Fruit fly (Drosophila melanogaster) whole organism, embryonic: ENCODE measurements around the gene Epp.
A peak's percentile ranks its signal among the peaks of the same experiment; 100 is the strongest.

Experiments used
- Bgb ChIP-seq: fragments of 200-800 bp; sonication (Bioruptor generic); IDR thresholded peaks from 2 replicates; pipeline ENCODE4 v1.3.6; 2022; ENCODE audit warnings: missing biosample characterization, missing genetic modification characterization; ENCODE audit not compliant: partially characterized antibody
- CG10274 ChIP-seq: fragments of 200-800 bp; sonication (Bioruptor generic); optimal IDR thresholded peaks from 3 replicates; lab custom pipeline; 2017; ENCODE audit warnings: missing biosample characterization, mild to moderate bottlenecking, missing genetic modification characterization
- CG10366 ChIP-seq: fragments of 200-800 bp; sonication (Bioruptor generic); IDR thresholded peaks from 2 replicates; pipeline ENCODE4 v1.3.6; 2022; ENCODE audit warnings: missing biosample characterization, missing genetic modification characterization
- CG1233 ChIP-seq: fragments of 200-800 bp; sonication (Bioruptor generic); optimal IDR thresholded peaks from 4 replicates; lab custom pipeline; 2018; ENCODE audit warnings: missing biosample characterization, mild to moderate bottlenecking, missing genetic modification characterization
- CG15479 ChIP-seq: fragments of 200-800 bp; sonication (Bioruptor generic); optimal IDR thresholded peaks from 3 replicates; lab custom pipeline; 2019; ENCODE audit warnings: missing biosample characterization, mild to moderate bottlenecking, missing genetic modification characterization, moderate library complexity
- CG17829 ChIP-seq: fragments of 200-800 bp; optimal IDR thresholded peaks from 2 replicates; lab custom pipeline; 2019; ENCODE audit warnings: missing biosample characterization, mild to moderate bottlenecking, missing genetic modification characterization, moderate library complexity
- CG1792 ChIP-seq: fragments of 200-800 bp; sonication (Bioruptor generic); optimal IDR thresholded peaks from 2 replicates; lab custom pipeline; 2016; ENCODE audit warnings: missing biosample characterization, missing genetic modification characterization
- CG18476 ChIP-seq: fragments of 200-800 bp; sonication (Bioruptor generic); optimal IDR thresholded peaks from 2 replicates; lab custom pipeline; 2016; ENCODE audit warnings: missing biosample characterization, mild to moderate bottlenecking, missing genetic modification characterization
- CG2116 ChIP-seq: fragments of 200-800 bp; sonication (Bioruptor generic); optimal IDR thresholded peaks from 3 replicates; lab custom pipeline; 2018; ENCODE audit warnings: missing biosample characterization, mild to moderate bottlenecking, missing genetic modification characterization
- CG32767 ChIP-seq: fragments of 200-800 bp; sonication (Bioruptor generic); IDR thresholded peaks from 2 replicates; pipeline ENCODE4 v1.3.6; 2022; ENCODE audit warnings: missing biosample characterization, missing genetic modification characterization
- CG33213 ChIP-seq: fragments of 200-800 bp; sonication (Bioruptor generic); optimal IDR thresholded peaks from 3 replicates; lab custom pipeline; 2016; ENCODE audit warnings: missing biosample characterization, missing genetic modification characterization
- CG34224 ChIP-seq: fragments of 200-800 bp; sonication (Bioruptor generic); IDR thresholded peaks from 3 replicates; pipeline ENCODE4 v1.3.6; 2022; ENCODE audit warnings: missing biosample characterization, missing genetic modification characterization; ENCODE audit not compliant: partially characterized antibody
- CG4854 ChIP-seq: fragments of 200-800 bp; sonication (Bioruptor generic); optimal IDR thresholded peaks from 2 replicates; lab custom pipeline; 2016; ENCODE audit warnings: missing biosample characterization, missing genetic modification characterization, inconsistent platforms
- CG5953 ChIP-seq: fragments of 200-800 bp; sonication (Bioruptor generic); IDR thresholded peaks from 2 replicates; pipeline ENCODE4 v1.3.6; 2022; ENCODE audit warnings: missing biosample characterization, missing genetic modification characterization
- CG7271 ChIP-seq: fragments of 200-800 bp; sonication (Bioruptor generic); optimal IDR thresholded peaks from 2 replicates; lab custom pipeline; 2018; ENCODE audit warnings: missing biosample characterization, mild to moderate bottlenecking, missing genetic modification characterization, moderate library complexity
- CG7987 ChIP-seq: fragments of 200-800 bp; sonication (Bioruptor generic); optimal IDR thresholded peaks from 2 replicates; lab custom pipeline; 2018; ENCODE audit warnings: missing biosample characterization, mild to moderate bottlenecking, missing genetic modification characterization, moderate library complexity
- CG9797 ChIP-seq: fragments of 200-800 bp; sonication (Bioruptor generic); optimal IDR thresholded peaks from 3 replicates; lab custom pipeline; 2018; ENCODE audit warnings: missing biosample characterization, mild to moderate bottlenecking, missing genetic modification characterization
- Camta ChIP-seq: fragments of 200-800 bp; sonication (Bioruptor generic); optimal IDR thresholded peaks from 2 replicates; lab custom pipeline; 2016; ENCODE audit warnings: missing biosample characterization, missing genetic modification characterization
- E2f1 ChIP-seq: fragments of 200-800 bp; sonication (Bioruptor generic); IDR thresholded peaks from 2 replicates; pipeline ENCODE4 v1.3.6; 2022; ENCODE audit warnings: missing biosample characterization, missing genetic modification characterization
- ERR ChIP-seq: fragments of 200-800 bp; sonication (Bioruptor generic); optimal IDR thresholded peaks from 2 replicates; lab custom pipeline; 2016; ENCODE audit warnings: missing biosample characterization, missing genetic modification characterization
- Fer3 ChIP-seq: fragments of 200-800 bp; sonication (Bioruptor generic); optimal IDR thresholded peaks from 2 replicates; lab custom pipeline; 2018; ENCODE audit warnings: missing biosample characterization, mild to moderate bottlenecking, missing genetic modification characterization, moderate library complexity
- H15 ChIP-seq: fragments of 200-800 bp; sonication (Bioruptor generic); IDR thresholded peaks from 3 replicates; pipeline ENCODE4 v1.3.6; 2022; ENCODE audit warnings: missing biosample characterization, missing genetic modification characterization
- Hey ChIP-seq: fragments of 200-800 bp; sonication (Bioruptor generic); optimal IDR thresholded peaks from 3 replicates; lab custom pipeline; 2018; ENCODE audit warnings: missing biosample characterization, mild to moderate bottlenecking, missing genetic modification characterization
- Hsf ChIP-seq: fragments of 200-800 bp; sonication (Bioruptor generic); optimal IDR thresholded peaks from 3 replicates; lab custom pipeline; 2016; ENCODE audit warnings: missing biosample characterization, missing genetic modification characterization
- Lim3 ChIP-seq: fragments of 200-800 bp; sonication (Bioruptor generic); IDR thresholded peaks from 2 replicates; pipeline ENCODE4 v1.3.6; 2022; ENCODE audit warnings: missing biosample characterization, missing genetic modification characterization
- Max ChIP-seq: fragments of 200-800 bp; sonication (Bioruptor generic); optimal IDR thresholded peaks from 2 replicates; lab custom pipeline; 2016; ENCODE audit warnings: missing biosample characterization, mild to moderate bottlenecking, missing genetic modification characterization
- Neu2 ChIP-seq: fragments of 200-800 bp; sonication (Bioruptor generic); optimal IDR thresholded peaks from 3 replicates; lab custom pipeline; 2016; ENCODE audit warnings: missing biosample characterization, missing genetic modification characterization, borderline replicate concordance
- Poxn ChIP-seq: fragments of 200-800 bp; sonication (Bioruptor generic); IDR thresholded peaks from 2 replicates; pipeline ENCODE4 v1.3.6; 2022; ENCODE audit warnings: missing biosample characterization, missing genetic modification characterization
- Rx ChIP-seq: fragments of 200-800 bp; sonication (Bioruptor generic); IDR thresholded peaks from 2 replicates; pipeline ENCODE4 v1.3.6; 2022; ENCODE audit warnings: missing biosample characterization, missing genetic modification characterization
- Sin3A ChIP-seq: fragments of >200 bp; optimal IDR thresholded peaks from 2 replicates; lab custom pipeline; 2018
- YL-1 ChIP-seq: fragments of 200-800 bp; sonication (Bioruptor generic); optimal IDR thresholded peaks from 3 replicates; lab custom pipeline; 2017; ENCODE audit warnings: missing biosample characterization, mild to moderate bottlenecking, missing genetic modification characterization
- bbx ChIP-seq: fragments of 200-800 bp; sonication (Bioruptor generic); IDR thresholded peaks from 2 replicates; pipeline ENCODE4 v1.3.6; 2022; ENCODE audit warnings: missing biosample characterization, missing genetic modification characterization; ENCODE audit not compliant: partially characterized antibody
- da ChIP-seq: fragments of 200-800 bp; sonication (Bioruptor generic); optimal IDR thresholded peaks from 2 replicates; lab custom pipeline; 2016; ENCODE audit warnings: missing biosample characterization, missing genetic modification characterization
- dm ChIP-seq: fragments of 200-800 bp; sonication (Bioruptor generic); optimal IDR thresholded peaks from 3 replicates; lab custom pipeline; 2016; ENCODE audit warnings: missing biosample characterization, missing genetic modification characterization
- gce ChIP-seq: fragments of 200-800 bp; sonication (Bioruptor generic); IDR thresholded peaks from 3 replicates; pipeline ENCODE4 v1.3.6; 2022; ENCODE audit warnings: missing biosample characterization, missing genetic modification characterization
- gcm2 ChIP-seq: fragments of 200-800 bp; sonication (Bioruptor generic); optimal IDR thresholded peaks from 2 replicates; lab custom pipeline; 2016; ENCODE audit warnings: missing biosample characterization, missing genetic modification characterization
- grn ChIP-seq: fragments of 200-800 bp; sonication (Bioruptor generic); optimal IDR thresholded peaks from 3 replicates; lab custom pipeline; 2017; ENCODE audit warnings: missing biosample characterization, missing genetic modification characterization
- hkb ChIP-seq, 2 experiments: fragments of 200-800 bp in 1 of 2; fragments of >200 bp in 1 of 2; sonication (Bioruptor generic) in 1 of 2; IDR thresholded peaks in 1 of 2; optimal IDR thresholded peaks in 1 of 2; 2 replicates each; pipeline versions ENCODE4 v1.3.6 to Lab custom; 2017 to 2022; ENCODE audit warnings: missing biosample characterization in 1 of 2, missing genetic modification characterization in 1 of 2
- knrl ChIP-seq: fragments of 200-800 bp; sonication (Bioruptor generic); IDR thresholded peaks from 3 replicates; pipeline ENCODE4 v1.3.6; 2022; ENCODE audit warnings: missing biosample characterization, missing genetic modification characterization; ENCODE audit not compliant: partially characterized antibody
- nerfin-1 ChIP-seq: fragments of 200-800 bp; sonication (Bioruptor generic); optimal IDR thresholded peaks from 3 replicates; lab custom pipeline; 2019; ENCODE audit warnings: missing biosample characterization, mild to moderate bottlenecking, missing genetic modification characterization, moderate library complexity
- pan ChIP-seq, 4 experiments: fragments of >200 bp in 3 of 4; fragments of 200-800 bp in 1 of 4; sonication (Bioruptor generic) in 1 of 4; optimal IDR thresholded peaks in 3 of 4; IDR thresholded peaks in 1 of 4; 2 replicates each; pipeline versions ENCODE4 v1.3.6 to Lab custom; 2017 to 2022; ENCODE audit warnings: missing biosample characterization in 2 of 4, missing genetic modification characterization in 2 of 4, mixed read lengths in 1 of 4
- peb ChIP-seq: fragments of 200-800 bp; sonication (Bioruptor generic); IDR thresholded peaks from 2 replicates; pipeline ENCODE4 v1.3.6; 2022; ENCODE audit warnings: missing biosample characterization, missing genetic modification characterization
- pros ChIP-seq: fragments of 200-800 bp; sonication (Bioruptor generic); optimal IDR thresholded peaks from 3 replicates; lab custom pipeline; 2019; ENCODE audit warnings: missing biosample characterization, mild to moderate bottlenecking, missing genetic modification characterization, moderate library complexity
- scrt ChIP-seq: fragments of 200-800 bp; sonication (Bioruptor generic); optimal IDR thresholded peaks from 2 replicates; lab custom pipeline; 2018; ENCODE audit warnings: missing biosample characterization, mild to moderate bottlenecking, missing genetic modification characterization, moderate library complexity
- sens ChIP-seq: fragments of 200-800 bp; sonication (Bioruptor generic); peaks from one replicate; lab custom pipeline; 2016; ENCODE audit warnings: missing biosample characterization, missing genetic modification characterization
- seq ChIP-seq: fragments of 200-800 bp; sonication (Bioruptor generic); IDR thresholded peaks from 2 replicates; pipeline ENCODE4 v1.3.6; 2022; ENCODE audit warnings: missing biosample characterization, missing genetic modification characterization
- sug ChIP-seq: fragments of 200-800 bp; optimal IDR thresholded peaks from 2 replicates; lab custom pipeline; 2019; ENCODE audit warnings: missing biosample characterization, mild to moderate bottlenecking, missing genetic modification characterization, moderate library complexity
- vnd ChIP-seq: fragments of 200-800 bp; sonication (Bioruptor generic); IDR thresholded peaks from 3 replicates; pipeline ENCODE4 v1.3.6; 2022; ENCODE audit warnings: missing biosample characterization, missing genetic modification characterization; ENCODE audit not compliant: partially characterized antibody
- zf30C ChIP-seq: fragments of 200-800 bp; sonication (Bioruptor generic); optimal IDR thresholded peaks from 3 replicates; lab custom pipeline; 2018; ENCODE audit warnings: missing biosample characterization, mild to moderate bottlenecking, missing genetic modification characterization

Gene Epp

DNA sequence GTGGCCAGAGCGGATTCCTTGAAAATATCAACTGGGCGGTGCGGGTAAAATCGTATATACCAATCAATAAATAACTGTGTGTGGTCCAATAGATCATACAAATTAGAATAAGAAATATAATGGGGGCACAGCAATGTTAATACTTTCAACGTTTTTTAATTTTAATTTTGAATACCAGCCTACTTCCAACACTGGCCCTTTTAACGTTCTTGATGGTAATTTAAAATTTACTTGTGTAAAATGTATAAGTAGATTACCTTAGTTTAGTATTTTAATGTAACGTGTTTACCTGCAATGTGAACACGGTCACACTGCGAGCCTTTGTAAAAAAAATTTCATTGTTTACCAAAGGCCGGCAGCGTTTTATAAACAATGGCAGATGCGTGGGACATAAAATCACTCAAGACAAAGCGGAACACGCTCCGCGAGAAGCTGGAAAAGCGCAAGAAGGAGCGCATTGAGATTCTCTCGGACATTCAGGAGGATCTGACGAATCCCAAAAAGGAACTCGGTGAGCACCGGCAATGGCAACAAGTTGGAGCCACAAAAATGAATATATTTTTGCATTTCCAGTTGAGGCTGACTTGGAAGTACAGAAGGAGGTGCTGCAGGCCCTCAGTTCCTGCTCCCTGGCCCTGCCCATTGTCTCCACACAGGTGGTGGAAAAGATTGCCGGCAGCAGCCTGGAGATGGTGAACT lies 39.3 kb upstream of the Epp start, which contains the start of the genes KrT95D and Mettl3 (continued):
- TF ChIP-seq hkb (optimal IDR thresholded peaks at IDR 0.05; lab: Kevin White, UChicago), result peak; percentile 32
- no peak for TF ChIP-seq hkb (GFP tag; IDR thresholded peaks at IDR 0.05; lab: Robert Waterston, UW)
- TF ChIP-seq CG7271 (tag; lab: Kevin White, UChicago), result no peak
- TF ChIP-seq ERR (GFP tag; lab: Kevin White, UChicago), result no peak
- no peak for TF ChIP-seq Rx (GFP tag; lab: Robert Waterston, UW)
- TF ChIP-seq CG18476 (GFP tag; lab: Kevin White, UChicago), result no peak
- TF ChIP-seq Camta (GFP tag; lab: Kevin White, UChicago), result no peak
- TF ChIP-seq zf30C (GFP tag; lab: Kevin White, UChicago), result no peak
- TF ChIP-seq H15 (GFP tag; lab: Robert Waterston, UW), result no peak
- peak; percentile 81 for TF ChIP-seq Sin3A
- TF ChIP-seq Fer3, result no peak
- no peak for TF ChIP-seq CG32767
- TF ChIP-seq CG4854 (GFP tag; lab: Kevin White, UChicago), result no peak
- TF ChIP-seq sens (GFP tag; lab: Kevin White, UChicago), result peak; percentile 83
- TF ChIP-seq peb, result no peak
- TF ChIP-seq CG9797 (GFP tag; lab: Kevin White, UChicago), result peak; percentile 96
- no peak for TF ChIP-seq grn (GFP tag; lab: Kevin White, UChicago)
- no peak for TF ChIP-seq CG10274
- peak; percentile 38; the same call in 1 of the 2 replicates for TF ChIP-seq Bgb (GFP tag; lab: Robert Waterston, UW)
- TF ChIP-seq knrl (GFP tag; lab: Robert Waterston, UW), result peak; percentile 43; the same call in 1 of the 3 replicates
- TF ChIP-seq CG1233 (GFP tag; lab: Kevin White, UChicago), result peak; percentile 5
- peak; percentile 22 for TF ChIP-seq sug (tag; lab: Kevin White, UChicago)
- peak; percentile 28 for TF ChIP-seq YL-1
- TF ChIP-seq scrt (GFP tag; lab: Kevin White, UChicago), result peak; percentile 81
- no peak for TF ChIP-seq bbx (GFP tag; lab: Robert Waterston, UW)
- peak; percentile 4 for TF ChIP-seq Hsf (GFP tag; lab: Kevin White, UChicago)
- TF ChIP-seq CG5953 (GFP tag; lab: Robert Waterston, UW), result no peak
- no peak for TF ChIP-seq dm (GFP tag; lab: Kevin White, UChicago)
- TF ChIP-seq CG7987, result no peak
- TF ChIP-seq CG2116 (GFP tag; lab: Kevin White, UChicago), result peak; percentile 62
- no peak for TF ChIP-seq seq
- TF ChIP-seq pros (GFP tag; lab: Kevin White, UChicago), result no peak
- no peak for TF ChIP-seq gce (GFP tag; lab: Robert Waterston, UW)
- no peak for TF ChIP-seq vnd (GFP tag; lab: Robert Waterston, UW)
- TF ChIP-seq CG1792 (GFP tag; lab: Kevin White, UChicago), result peak; percentile 6
- TF ChIP-seq Neu2 (GFP tag; lab: Kevin White, UChicago), result no peak
- no peak for TF ChIP-seq da (GFP tag; lab: Kevin White, UChicago)
- peak; percentile 42 for TF ChIP-seq CG33213 (GFP tag; lab: Kevin White, UChicago)
- no peak for TF ChIP-seq Lim3 (GFP tag; lab: Robert Waterston, UW)
- no peak for TF ChIP-seq nerfin-1 (tag; lab: Kevin White, UChicago)
- no peak for TF ChIP-seq CG10366
- no peak for TF ChIP-seq E2f1 (GFP tag; lab: Robert Waterston, UW)
- peak; percentile 46 for TF ChIP-seq Max (GFP tag; lab: Kevin White, UChicago)
- no peak for TF ChIP-seq Poxn (GFP tag; lab: Robert Waterston, UW)
- TF ChIP-seq pan (optimal IDR thresholded peaks at IDR 0.05; lab: Kevin White, UChicago), result no peak
- no peak for TF ChIP-seq pan (GFP tag; optimal IDR thresholded peaks at IDR 0.05 in 1 of 2, IDR thresholded peaks at IDR 0.05 in 1 of 2)
- TF ChIP-seq Hey (tag; lab: Kevin White, UChicago), result no peak
- peak; percentile 30; the same call in 1 of the 3 replicates for TF ChIP-seq CG34224
- peak; percentile 36 for TF ChIP-seq CG17829 (tag; lab: Kevin White, UChicago)
- no peak for TF ChIP-seq CG15479 (GFP tag; lab: Kevin White, UChicago)
- no peak for TF ChIP-seq gcm2 (GFP tag; lab: Kevin White, UChicago)
